Worm (Caenorhabditis elegans) whole organism, mixed stage, embryonic: ENCODE measurements around the gene K09E2.1.
"Not testable (repeated sequence)": the region's sequence is repeated elsewhere in the genome, so short reads cannot be mapped to it uniquely, and the experiment has no call there.

Source experiments
- M03D4.4 ChIP-seq: sonication (generic microtip); optimal IDR thresholded peaks from 2 replicates; lab custom pipeline; 2017; ENCODE audit warnings: mild to moderate bottlenecking, missing genetic modification characterization, missing compliant biosample characterization
- bed-3 ChIP-seq: fragments of 200-800 bp; sonication (Bioruptor generic); optimal IDR thresholded peaks from 3 replicates; lab custom pipeline; 2018; ENCODE audit warnings: mild to moderate bottlenecking, missing genetic modification characterization, moderate library complexity, missing compliant biosample characterization
- ceh-39 ChIP-seq: fragments of 150-350 bp; optimal IDR thresholded peaks from 2 replicates; lab custom pipeline; 2014; ENCODE audit warnings: missing biosample characterization, missing genetic modification characterization
- ceh-43 ChIP-seq: fragments of 200-800 bp; sonication (Bioruptor generic); optimal IDR thresholded peaks from 2 replicates; lab custom pipeline; 2018; ENCODE audit warnings: mild to moderate bottlenecking, missing genetic modification characterization, moderate library complexity, missing compliant biosample characterization
- ceh-83 ChIP-seq: fragments of 200-800 bp; sonication (Bioruptor generic); optimal IDR thresholded peaks from 2 replicates; lab custom pipeline; 2018; ENCODE audit warnings: mild to moderate bottlenecking, missing genetic modification characterization, missing compliant biosample characterization
- drap-1 ChIP-seq: fragments of 200-800 bp; sonication (Bioruptor generic); optimal IDR thresholded peaks from 3 replicates; lab custom pipeline; 2018; ENCODE audit warnings: mild to moderate bottlenecking, missing genetic modification characterization, missing compliant biosample characterization
- flh-1 ChIP-seq: fragments of 200-800 bp; sonication (Bioruptor generic); optimal IDR thresholded peaks from 2 replicates; lab custom pipeline; 2018; ENCODE audit warnings: mild to moderate bottlenecking, missing genetic modification characterization, moderate library complexity, missing compliant biosample characterization
- hlh-1 ChIP-seq: fragments of 150-350 bp; optimal IDR thresholded peaks from 2 replicates; lab custom pipeline; 2014; ENCODE audit warnings: missing biosample characterization, missing genetic modification reagents, missing genetic modification characterization
- lin-13 ChIP-seq: fragments of 150-350 bp; optimal IDR thresholded peaks from 2 replicates; lab custom pipeline; 2014; ENCODE audit warnings: missing biosample characterization, missing genetic modification characterization
- lsy-2 ChIP-seq: fragments of 150-350 bp; optimal IDR thresholded peaks from 2 replicates; lab custom pipeline; 2014; ENCODE audit warnings: missing biosample characterization, missing genetic modification characterization
- mab-5 ChIP-seq: fragments of 150-350 bp; optimal IDR thresholded peaks from 2 replicates; lab custom pipeline; 2014; ENCODE audit warnings: missing biosample characterization, missing genetic modification characterization
- nhr-237 ChIP-seq: fragments of 150-350 bp; optimal IDR thresholded peaks from 2 replicates; lab custom pipeline; 2014; ENCODE audit warnings: missing biosample characterization, missing genetic modification characterization
- sem-2 ChIP-seq: fragments of 200-800 bp; sonication (Bioruptor generic); optimal IDR thresholded peaks from 2 replicates; lab custom pipeline; 2018; ENCODE audit warnings: mild to moderate bottlenecking, missing genetic modification characterization, missing compliant biosample characterization
- snpc-4 ChIP-seq: fragments of 150-350 bp; optimal IDR thresholded peaks from 2 replicates; lab custom pipeline; 2014; ENCODE audit warnings: missing biosample characterization, missing genetic modification characterization
- unc-120 ChIP-seq: sonication (generic microtip); optimal IDR thresholded peaks from 2 replicates; lab custom pipeline; 2017; ENCODE audit warnings: missing genetic modification characterization, missing compliant biosample characterization; ENCODE audit not compliant: poor library complexity, severe bottlenecking
- unc-39 ChIP-seq: fragments of 150-350 bp; optimal IDR thresholded peaks from 2 replicates; lab custom pipeline; 2014; ENCODE audit warnings: missing biosample characterization, missing genetic modification characterization
- unc-62 ChIP-seq: fragments of 150-350 bp; optimal IDR thresholded peaks from 2 replicates; lab custom pipeline; 2014; ENCODE audit warnings: missing biosample characterization, missing genetic modification reagents, missing genetic modification characterization
- zip-8 ChIP-seq: fragments of 150-350 bp; optimal IDR thresholded peaks from 2 replicates; lab custom pipeline; 2014; ENCODE audit warnings: missing biosample characterization, missing genetic modification characterization

The K09E2.1 gene

DNA sequence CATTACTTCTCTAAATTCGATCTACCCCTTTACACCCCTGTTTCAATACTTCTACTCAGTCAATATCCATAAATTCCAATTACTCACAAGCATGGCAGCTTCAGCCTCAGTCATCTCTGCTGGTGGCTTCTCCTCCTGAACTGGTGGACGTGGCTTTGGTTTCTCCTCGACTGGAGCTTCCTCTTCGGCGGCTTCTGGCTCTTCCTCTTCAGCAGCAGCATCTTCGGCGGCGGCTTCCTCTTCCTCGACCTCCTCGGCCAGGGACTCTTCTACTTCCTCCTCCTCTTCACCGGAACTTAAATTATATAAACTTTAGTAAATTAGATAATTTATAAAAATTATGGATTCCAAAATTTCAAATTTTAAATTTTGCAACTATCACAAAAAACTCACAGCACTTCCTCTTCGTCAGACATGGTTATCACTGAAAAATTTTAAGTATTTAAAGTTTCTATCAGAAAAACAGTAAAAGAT lies 41.5 kb downstream of the K09E2.1 start, which contains the start of gene tnt-2:
Gene tnt-2 (minus strand): TSS at position 424 of the 474 bp plus-strand sequence.
- TF ChIP-seq bed-3 (GFP tag; lab: Kevin White, UChicago): no peak
- TF ChIP-seq M03D4.4 (tag; lab: Kevin White, UChicago): no peak
- no peak for TF ChIP-seq nhr-237 (tag; lab: Kevin White, UChicago)
- no peak for TF ChIP-seq flh-1 (GFP tag; lab: Kevin White, UChicago)
- TF ChIP-seq drap-1 (GFP tag; lab: Kevin White, UChicago): no peak
- no peak for TF ChIP-seq sem-2 (GFP tag; lab: Kevin White, UChicago)
- no peak for TF ChIP-seq mab-5

DNA sequence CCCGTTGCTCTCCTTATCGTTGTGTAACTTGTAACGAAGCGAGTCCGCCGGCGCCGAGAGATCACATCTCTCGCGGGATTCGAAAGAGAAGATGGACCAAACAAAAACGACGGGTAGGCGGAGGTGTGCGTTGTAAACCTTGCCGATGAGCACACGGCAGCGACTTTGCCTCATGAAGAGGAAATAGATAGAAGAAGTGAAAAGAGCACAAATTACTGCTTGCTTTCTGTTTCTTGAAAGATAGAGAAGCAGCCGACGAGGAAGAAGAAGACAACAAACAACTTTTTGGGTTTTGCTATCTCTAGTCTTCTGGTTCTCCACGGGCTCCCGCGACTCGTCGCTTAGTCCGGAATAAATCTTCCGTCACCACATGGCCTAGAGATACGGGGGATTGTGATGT lies 42.1 kb downstream of the K09E2.1 start:
- TF ChIP-seq unc-120 (tag; lab: Kevin White, UChicago) (peak; percentile 86), unc-62 (GFP tag; lab: Kevin White, UChicago) (peak; percentile 64), ceh-43 (GFP tag; lab: Kevin White, UChicago) (no peak), hlh-1 (tag; lab: Kevin White, UChicago) (peak; percentile 59)

ce11 chrX:8727306-8727705 lies 45.6 kb downstream of the K09E2.1 start, which contains the start of gene EGAP4.1:
TSS of gene EGAP4.1 (minus strand) at chrX:8727406.
- TF ChIP-seq sem-2 (GFP tag; lab: Kevin White, UChicago) (no peak), lsy-2 (tag; lab: Kevin White, UChicago) (no peak), ceh-39 (tag; lab: Kevin White, UChicago) (no peak), snpc-4 (tag; lab: Kevin White, UChicago) (no peak), bed-3 (GFP tag; lab: Kevin White, UChicago) (no peak), zip-8 (tag; lab: Kevin White, UChicago) (no peak), lin-13 (no peak), unc-39 (tag; lab: Kevin White, UChicago) (no peak)

ce11 chrX:8731822-8732221 lies 50.1 kb downstream of the K09E2.1 start, which contains the start of gene M02D8.6:
TSS of gene M02D8.6 (minus strand) at chrX:8731922.
- not testable (repeated sequence) for TF ChIP-seq hlh-1 (tag; lab: Kevin White, UChicago); lsy-2 (tag; lab: Kevin White, UChicago); ceh-83 (GFP tag; lab: Kevin White, UChicago)
- TF ChIP-seq, all 35 proteins: peak for 0; not testable (repeated sequence) for 35
